Worm (Caenorhabditis elegans) whole organism, L3 larva: ENCODE data around the gene F55G11.2.

ENCODE experiments used
- R02D3.7 ChIP-seq: fragments of 150-350 bp; optimal IDR thresholded peaks from 2 replicates; lab custom pipeline; 2014; ENCODE audit warnings: missing biosample characterization, missing genetic modification characterization
- aly-2 ChIP-seq: fragments of 150-350 bp; optimal IDR thresholded peaks from 2 replicates; lab custom pipeline; 2014; ENCODE audit warnings: missing biosample characterization, missing genetic modification characterization
- ceh-16 ChIP-seq: sonication (generic microtip); optimal IDR thresholded peaks from 2 replicates; lab custom pipeline; 2017; ENCODE audit warnings: missing biosample characterization, missing genetic modification characterization
- ceh-28 ChIP-seq: fragments of 150-350 bp; optimal IDR thresholded peaks from 2 replicates; lab custom pipeline; 2014; ENCODE audit warnings: missing biosample characterization, missing genetic modification reagents, missing genetic modification characterization
- ceh-9 ChIP-seq: sonication (generic microtip); optimal IDR thresholded peaks from 2 replicates; lab custom pipeline; 2018; ENCODE audit warnings: missing biosample characterization, missing genetic modification characterization
- daf-12 ChIP-seq: fragments of 150-350 bp; optimal IDR thresholded peaks from 2 replicates; lab custom pipeline; 2014; ENCODE audit warnings: missing biosample characterization, missing genetic modification reagents, missing genetic modification characterization
- egl-27 ChIP-seq: sonication (generic microtip); optimal IDR thresholded peaks from 4 replicates; lab custom pipeline; 2017; ENCODE audit warnings: missing biosample characterization, missing genetic modification reagents, missing genetic modification characterization
- elt-1 ChIP-seq: fragments of 150-350 bp; optimal IDR thresholded peaks from 2 replicates; lab custom pipeline; 2014; ENCODE audit warnings: missing biosample characterization, missing genetic modification characterization
- elt-2 ChIP-seq: sonication (generic microtip); optimal IDR thresholded peaks from 2 replicates; lab custom pipeline; 2016; ENCODE audit warnings: missing genetic modification reagents, mild to moderate bottlenecking, missing genetic modification characterization, missing compliant biosample characterization
- elt-3 ChIP-seq, 3 experiments: fragments of 150-350 bp in 1 of 3; sonication (generic microtip) in 2 of 3; optimal IDR thresholded peaks; 2 replicates in 2 of 3; 4 replicates in 1 of 3; lab custom pipeline; 2014 to 2017; ENCODE audit warnings: missing biosample characterization in 3 of 3, missing genetic modification characterization in 3 of 3
- eor-1 ChIP-seq, 2 experiments: fragments of 150-350 bp; optimal IDR thresholded peaks; 2 replicates each; lab custom pipeline; 2014 to 2018; ENCODE audit warnings: missing biosample characterization in 2 of 2, missing genetic modification characterization in 2 of 2
- fkh-2 ChIP-seq: fragments of 150-350 bp; optimal IDR thresholded peaks from 2 replicates; lab custom pipeline; 2014; ENCODE audit warnings: missing biosample characterization, missing genetic modification reagents, missing genetic modification characterization
- hmg-11 ChIP-seq: sonication (generic microtip); optimal IDR thresholded peaks from 2 replicates; lab custom pipeline; 2016; ENCODE audit warnings: missing genetic modification characterization, missing compliant biosample characterization
- lin-15B ChIP-seq: fragments of 150-350 bp; optimal IDR thresholded peaks from 2 replicates; lab custom pipeline; 2014; ENCODE audit warnings: missing biosample characterization, missing genetic modification characterization
- lsy-12 ChIP-seq: sonication (generic microtip); optimal IDR thresholded peaks from 2 replicates; lab custom pipeline; 2016; ENCODE audit warnings: mild to moderate bottlenecking, missing genetic modification characterization, missing compliant biosample characterization
- mdl-1 ChIP-seq: fragments of 150-350 bp; optimal IDR thresholded peaks from 2 replicates; lab custom pipeline; 2014; ENCODE audit warnings: missing biosample characterization, missing genetic modification characterization
- nfya-1 ChIP-seq: sonication (generic microtip); optimal IDR thresholded peaks from 2 replicates; lab custom pipeline; 2017; ENCODE audit warnings: missing genetic modification characterization, mild to moderate bottlenecking, missing compliant biosample characterization, antibody characterized with exemption, moderate library complexity; ENCODE audit not compliant: insufficient read depth
- nhr-11 ChIP-seq: fragments of 150-350 bp; optimal IDR thresholded peaks from 2 replicates; lab custom pipeline; 2014; ENCODE audit warnings: missing biosample characterization, missing genetic modification characterization
- nhr-23 ChIP-seq: fragments of 150-350 bp; optimal IDR thresholded peaks from 2 replicates; lab custom pipeline; 2014; ENCODE audit warnings: missing biosample characterization, missing genetic modification reagents, missing genetic modification characterization
- nhr-237 ChIP-seq: fragments of 150-350 bp; optimal IDR thresholded peaks from 2 replicates; lab custom pipeline; 2014; ENCODE audit warnings: missing biosample characterization, missing genetic modification characterization
- nhr-25 ChIP-seq: sonication (generic microtip); optimal IDR thresholded peaks from 2 replicates; lab custom pipeline; 2017; ENCODE audit warnings: missing biosample characterization, missing genetic modification characterization
- nhr-28 ChIP-seq: fragments of 150-350 bp; optimal IDR thresholded peaks from 2 replicates; lab custom pipeline; 2014; ENCODE audit warnings: missing biosample characterization, missing genetic modification characterization
- nhr-43 ChIP-seq: sonication (generic microtip); optimal IDR thresholded peaks from 2 replicates; lab custom pipeline; 2016; ENCODE audit warnings: mild to moderate bottlenecking, missing genetic modification characterization, missing compliant biosample characterization; ENCODE audit not compliant: poor library complexity, severe bottlenecking
- nhr-67 ChIP-seq: fragments of 150-350 bp; optimal IDR thresholded peaks from 2 replicates; lab custom pipeline; 2014; ENCODE audit warnings: missing biosample characterization, missing genetic modification characterization
- nhr-76 ChIP-seq: fragments of 150-350 bp; sonication (generic microtip); optimal IDR thresholded peaks from 5 replicates; lab custom pipeline; 2014; ENCODE audit warnings: missing biosample characterization, missing genetic modification characterization
- pqm-1 ChIP-seq: fragments of 150-350 bp; optimal IDR thresholded peaks from 2 replicates; lab custom pipeline; 2017; ENCODE audit warnings: missing biosample characterization, missing genetic modification characterization, inconsistent platforms
- sea-2 ChIP-seq: fragments of 150-350 bp; sonication (generic microtip); optimal IDR thresholded peaks from 4 replicates; lab custom pipeline; 2014; ENCODE audit warnings: missing biosample characterization, missing genetic modification reagents, missing genetic modification characterization
- skn-1 ChIP-seq: fragments of 150-350 bp; optimal IDR thresholded peaks from 2 replicates; lab custom pipeline; 2014; ENCODE audit warnings: missing biosample characterization, missing genetic modification characterization
- snpc-4 ChIP-seq: fragments of 150-350 bp; optimal IDR thresholded peaks from 2 replicates; lab custom pipeline; 2014; ENCODE audit warnings: missing biosample characterization, missing genetic modification characterization
- tbx-2 ChIP-seq: sonication (generic microtip); optimal IDR thresholded peaks from 2 replicates; lab custom pipeline; 2016; ENCODE audit warnings: mild to moderate bottlenecking, missing genetic modification characterization, missing compliant biosample characterization
- zag-1 ChIP-seq: fragments of 150-350 bp; optimal IDR thresholded peaks from 2 replicates; lab custom pipeline; 2014; ENCODE audit warnings: missing biosample characterization, missing genetic modification characterization
- ztf-11 ChIP-seq: fragments of 150-350 bp; optimal IDR thresholded peaks from 2 replicates; lab custom pipeline; 2014; ENCODE audit warnings: missing biosample characterization, missing genetic modification characterization
- ztf-4 ChIP-seq: fragments of 150-350 bp; optimal IDR thresholded peaks from 2 replicates; lab custom pipeline; 2014; ENCODE audit warnings: missing biosample characterization, missing genetic modification characterization

The F55G11.2 gene

ce11 chrIV:12964648-12965047 is 4.4 kb downstream of the F55G11.2 start:
- TF ChIP-seq elt-2 (tag; lab: Kevin White, UChicago) (peak; percentile 64), elt-1 (tag; lab: Kevin White, UChicago) (no peak), pqm-1 (peak; percentile 76), hmg-11 (tag; lab: Kevin White, UChicago) (no peak)

ce11 chrIV:12962564-12962963 is 6.5 kb downstream of the F55G11.2 start, which contains the start of gene F55G11.8:
Gene F55G11.8, plus strand, starts transcription at chrIV:12962808.
- TF ChIP-seq skn-1 (tag; lab: Kevin White, UChicago) (peak; percentile 2), nhr-23 (tag; lab: Kevin White, UChicago) (no peak), egl-27 (tag; lab: Kevin White, UChicago) (no peak), elt-2 (tag; lab: Kevin White, UChicago) (peak; percentile 78), pqm-1 (peak; percentile 20)

- no peak for TF ChIP-seq elt-2 (tag; lab: Kevin White, UChicago)
- no peak for TF ChIP-seq ceh-16
- no peak for TF ChIP-seq ceh-28 (tag; lab: Kevin White, UChicago)
- TF ChIP-seq elt-3 (tag; optimal IDR thresholded peaks at IDR 0.05; lab: Kevin White, UChicago), result no peak
- no peak for TF ChIP-seq nhr-11
- TF ChIP-seq nhr-25, result no peak
- no peak for TF ChIP-seq nhr-237 (tag; lab: Kevin White, UChicago)
- no peak for TF ChIP-seq tbx-2 (tag; lab: Kevin White, UChicago)
- TF ChIP-seq nhr-67 (tag; lab: Kevin White, UChicago), result no peak
- TF ChIP-seq eor-1 (tag; optimal IDR thresholded peaks at IDR 0.05; lab: Kevin White, UChicago), result no peak
- no peak for TF ChIP-seq pqm-1
- TF ChIP-seq lsy-12, result no peak
- TF ChIP-seq aly-2 (tag; lab: Kevin White, UChicago), result no peak
- no peak for TF ChIP-seq ceh-9 (tag; lab: Kevin White, UChicago)
- no peak for TF ChIP-seq fkh-2 (tag; lab: Kevin White, UChicago)
- no peak for TF ChIP-seq nfya-1 (tag; lab: Kevin White, UChicago)
- no peak for TF ChIP-seq mdl-1 (tag; lab: Kevin White, UChicago)
- no peak for TF ChIP-seq R02D3.7 (tag; lab: Kevin White, UChicago)
- no peak for TF ChIP-seq ztf-11 (tag; lab: Kevin White, UChicago)
- no peak for TF ChIP-seq sea-2 (GFP tag; lab: Kevin White, UChicago)
These were observed 9.0 kb downstream of the F55G11.2 start, which contains the start of gene F55G11.7 for ce11 chrIV:12960136-12960535. Gene F55G11.7, plus strand, starts transcription at chrIV:12960436.

- no peak for TF ChIP-seq ztf-4 (tag; lab: Kevin White, UChicago)
- TF ChIP-seq snpc-4 (tag; lab: Kevin White, UChicago), result no peak
- TF ChIP-seq nhr-28 (tag; lab: Kevin White, UChicago), result no peak
- no peak for TF ChIP-seq sea-2 (GFP tag; lab: Kevin White, UChicago)
- no peak for TF ChIP-seq nhr-23 (tag; lab: Kevin White, UChicago)
These were observed 11.4 kb downstream of the F55G11.2 start, which contains the start of gene F55G11.6 for ce11 chrIV:12957730-12958129. Gene F55G11.6, plus strand, starts transcription at chrIV:12958030.

- TF ChIP-seq ceh-9 (tag; lab: Kevin White, UChicago) (no peak), nhr-76 (tag; lab: Kevin White, UChicago) (no peak), sea-2 (GFP tag; lab: Kevin White, UChicago) (no peak), fkh-2 (tag; lab: Kevin White, UChicago) (no peak), ztf-4 (tag; lab: Kevin White, UChicago) (no peak), aly-2 (tag; lab: Kevin White, UChicago) (no peak), nhr-43 (tag; lab: Kevin White, UChicago) (no peak), elt-1 (tag; lab: Kevin White, UChicago) (no peak), egl-27 (tag; lab: Kevin White, UChicago) (no peak), lin-15B (tag; lab: Kevin White, UChicago) (no peak), daf-12 (tag; lab: Kevin White, UChicago) (no peak), nfya-1 (tag; lab: Kevin White, UChicago) (no peak), zag-1 (no peak), eor-1 (tag; optimal IDR thresholded peaks at IDR 0.05; lab: Kevin White, UChicago) (no peak)
These were observed 20.6 kb downstream of the F55G11.2 start, which contains the start of gene F55G11.10 for ce11 chrIV:12948470-12948869. Gene F55G11.10, plus strand, starts transcription at chrIV:12948770.
